Fruit fly (Drosophila melanogaster) whole organism, embryonic: Measurements from ENCODE around the gene mRpL12.

Experiments
- Aef1 ChIP-seq: fragments of 200-800 bp; sonication (Bioruptor generic); IDR thresholded peaks from 3 replicates; pipeline ENCODE4 v1.3.6; 2022; ENCODE audit warnings: missing biosample characterization, missing genetic modification characterization
- Atf3 ChIP-seq: fragments of 200-800 bp; sonication (Bioruptor generic); optimal IDR thresholded peaks from 3 replicates; lab custom pipeline; 2016; ENCODE audit warnings: missing biosample characterization, missing genetic modification characterization
- Bgb ChIP-seq: fragments of 200-800 bp; sonication (Bioruptor generic); IDR thresholded peaks from 2 replicates; pipeline ENCODE4 v1.3.6; 2022; ENCODE audit warnings: missing biosample characterization, missing genetic modification characterization; ENCODE audit not compliant: partially characterized antibody
- Bteb2 ChIP-seq: fragments of 200-800 bp; sonication (Bioruptor generic); optimal IDR thresholded peaks from 2 replicates; lab custom pipeline; 2016; ENCODE audit warnings: missing biosample characterization, missing genetic modification characterization
- CG10366 ChIP-seq: fragments of 200-800 bp; sonication (Bioruptor generic); IDR thresholded peaks from 2 replicates; pipeline ENCODE4 v1.3.6; 2022; ENCODE audit warnings: missing biosample characterization, missing genetic modification characterization
- CG10462 ChIP-seq: fragments of 200-800 bp; sonication (Bioruptor generic); optimal IDR thresholded peaks from 2 replicates; lab custom pipeline; 2016; ENCODE audit warnings: missing biosample characterization, missing genetic modification characterization
- CG15011 ChIP-seq: fragments of 200-800 bp; sonication (Bioruptor generic); optimal IDR thresholded peaks from 3 replicates; lab custom pipeline; 2018; ENCODE audit warnings: missing biosample characterization, mild to moderate bottlenecking, missing genetic modification characterization
- CG17361 ChIP-seq: fragments of 200-800 bp; sonication (Bioruptor generic); IDR thresholded peaks from 3 replicates; pipeline ENCODE4 v1.3.6; 2022; ENCODE audit warnings: missing biosample characterization, missing genetic modification characterization
- CG17385 ChIP-seq: fragments of 200-800 bp; sonication (Bioruptor generic); optimal IDR thresholded peaks from 3 replicates; lab custom pipeline; 2018; ENCODE audit warnings: missing biosample characterization, mild to moderate bottlenecking, missing genetic modification characterization
- CG17612 ChIP-seq: fragments of 200-800 bp; sonication (Bioruptor generic); IDR thresholded peaks from 2 replicates; pipeline ENCODE4 v1.3.6; 2022; ENCODE audit warnings: missing biosample characterization, missing genetic modification characterization
- CG1832 ChIP-seq: fragments of 200-800 bp; sonication (Bioruptor generic); optimal IDR thresholded peaks from 2 replicates; lab custom pipeline; 2017; ENCODE audit warnings: missing biosample characterization, mild to moderate bottlenecking, missing genetic modification characterization, inconsistent platforms
- CG2120 ChIP-seq: fragments of 200-800 bp; sonication (Bioruptor generic); optimal IDR thresholded peaks from 3 replicates; lab custom pipeline; 2016; ENCODE audit warnings: missing biosample characterization, missing genetic modification characterization
- CG31224 ChIP-seq: fragments of 200-800 bp; sonication (Bioruptor generic); IDR thresholded peaks from 2 replicates; pipeline ENCODE4 v1.3.6; 2022; ENCODE audit warnings: missing biosample characterization, missing genetic modification characterization
- CG31365 ChIP-seq: fragments of 200-800 bp; sonication (Bioruptor generic); optimal IDR thresholded peaks from 2 replicates; lab custom pipeline; 2018; ENCODE audit warnings: missing biosample characterization, mild to moderate bottlenecking, missing genetic modification characterization
- CG3407 ChIP-seq: fragments of 200-800 bp; sonication (Bioruptor generic); optimal IDR thresholded peaks from 2 replicates; lab custom pipeline; 2018; ENCODE audit warnings: missing biosample characterization, mild to moderate bottlenecking, missing genetic modification characterization
- CG6175 ChIP-seq: fragments of 200-800 bp; sonication (Bioruptor generic); IDR thresholded peaks from 3 replicates; pipeline ENCODE4 v1.3.6; 2022; ENCODE audit warnings: missing biosample characterization, missing genetic modification characterization
- CG6272 ChIP-seq: fragments of 200-800 bp; sonication (Bioruptor generic); IDR thresholded peaks from 2 replicates; pipeline ENCODE4 v1.3.6; 2022; ENCODE audit warnings: missing biosample characterization, missing genetic modification characterization
- CG6813 ChIP-seq: fragments of 200-800 bp; sonication (Bioruptor generic); optimal IDR thresholded peaks from 2 replicates; lab custom pipeline; 2017; ENCODE audit warnings: missing biosample characterization, missing genetic modification characterization, mild to moderate bottlenecking, moderate library complexity, missing genetic modification reagents
- CG8388 ChIP-seq: fragments of 200-800 bp; sonication (Bioruptor generic); optimal IDR thresholded peaks from 2 replicates; lab custom pipeline; 2019; ENCODE audit warnings: missing biosample characterization, mild to moderate bottlenecking, missing genetic modification characterization, moderate library complexity
- D19A ChIP-seq: fragments of 200-800 bp; optimal IDR thresholded peaks from 3 replicates; lab custom pipeline; 2019; ENCODE audit warnings: missing biosample characterization, mild to moderate bottlenecking, missing genetic modification characterization, moderate library complexity
- Dref ChIP-seq: fragments of 200-800 bp; sonication (Bioruptor generic); IDR thresholded peaks from 2 replicates; pipeline ENCODE4 v1.3.6; 2022; ENCODE audit warnings: missing biosample characterization, missing genetic modification characterization
- E2f1 ChIP-seq: fragments of 200-800 bp; sonication (Bioruptor generic); IDR thresholded peaks from 2 replicates; pipeline ENCODE4 v1.3.6; 2022; ENCODE audit warnings: missing biosample characterization, missing genetic modification characterization
- Fer1 ChIP-seq: fragments of 200-800 bp; sonication (Bioruptor generic); optimal IDR thresholded peaks from 2 replicates; lab custom pipeline; 2017; ENCODE audit warnings: missing biosample characterization, mild to moderate bottlenecking, missing genetic modification characterization
- Gsc ChIP-seq: fragments of 200-800 bp; sonication (Bioruptor generic); IDR thresholded peaks from 2 replicates; pipeline ENCODE4 v1.3.6; 2022; ENCODE audit warnings: missing biosample characterization, missing genetic modification characterization
- Lhr ChIP-seq: fragments of 200-800 bp; sonication (Bioruptor generic); optimal IDR thresholded peaks from 3 replicates; lab custom pipeline; 2017; ENCODE audit warnings: mild to moderate bottlenecking, missing biosample characterization, missing genetic modification reagents, missing genetic modification characterization
- NFAT ChIP-seq: fragments of 200-800 bp; sonication (Bioruptor generic); IDR thresholded peaks from 2 replicates; pipeline ENCODE4 v1.3.6; 2022; ENCODE audit warnings: missing biosample characterization, missing genetic modification characterization
- NK7.1 ChIP-seq: fragments of 200-800 bp; sonication (Bioruptor generic); optimal IDR thresholded peaks from 3 replicates; lab custom pipeline; 2016; ENCODE audit warnings: missing biosample characterization, missing genetic modification characterization
- Neu2 ChIP-seq: fragments of 200-800 bp; sonication (Bioruptor generic); optimal IDR thresholded peaks from 3 replicates; lab custom pipeline; 2016; ENCODE audit warnings: missing biosample characterization, missing genetic modification characterization, borderline replicate concordance
- Pdp1 ChIP-seq, 2 experiments: fragments of 200-800 bp; sonication (Bioruptor generic); optimal IDR thresholded peaks; 3 replicates each; lab custom pipeline; 2016; ENCODE audit warnings: missing biosample characterization in 2 of 2, missing genetic modification characterization in 2 of 2, mild to moderate bottlenecking in 1 of 2, moderate library complexity in 1 of 2
- Ravus ChIP-seq: fragments of 200-800 bp; sonication (Bioruptor generic); IDR thresholded peaks from 2 replicates; pipeline ENCODE4 v1.3.6; 2022; ENCODE audit warnings: missing biosample characterization, missing genetic modification characterization
- Rfx ChIP-seq: fragments of 200-800 bp; sonication (Bioruptor generic); IDR thresholded peaks from 2 replicates; pipeline ENCODE4 v1.3.6; 2022; ENCODE audit warnings: missing biosample characterization, missing genetic modification characterization
- Sry-β ChIP-seq: fragments of 200-800 bp; sonication (Bioruptor generic); optimal IDR thresholded peaks from 2 replicates; lab custom pipeline; 2018; ENCODE audit warnings: missing biosample characterization, mild to moderate bottlenecking, missing genetic modification characterization, moderate library complexity
- Taf1 ChIP-seq: fragments of 200-800 bp; sonication (Bioruptor generic); IDR thresholded peaks from 2 replicates; pipeline ENCODE4 v1.3.6; 2022; ENCODE audit warnings: missing biosample characterization, missing genetic modification characterization
- bab2 ChIP-seq: fragments of 200-800 bp; sonication (Bioruptor generic); optimal IDR thresholded peaks from 2 replicates; lab custom pipeline; 2016; ENCODE audit warnings: missing biosample characterization, missing genetic modification characterization
- bowl ChIP-seq: fragments of 200-800 bp; sonication (Bioruptor generic); IDR thresholded peaks from 2 replicates; pipeline ENCODE4 v1.3.6; 2022; ENCODE audit warnings: missing biosample characterization, missing genetic modification characterization
- bsh ChIP-seq, 2 experiments: fragments of 200-800 bp; sonication (Bioruptor generic); optimal IDR thresholded peaks; 2 replicates each; lab custom pipeline; 2017 to 2018; ENCODE audit warnings: mild to moderate bottlenecking in 2 of 2, missing biosample characterization in 2 of 2, missing genetic modification characterization in 2 of 2, moderate library complexity in 1 of 2
- chif ChIP-seq, 2 experiments: fragments of 200-800 bp; sonication (Bioruptor generic); optimal IDR thresholded peaks; 3 replicates each; lab custom pipeline; 2016; ENCODE audit warnings: missing biosample characterization in 2 of 2, missing genetic modification characterization in 2 of 2
- chn ChIP-seq: fragments of 200-800 bp; sonication (Bioruptor generic); optimal IDR thresholded peaks from 2 replicates; lab custom pipeline; 2016; ENCODE audit warnings: missing biosample characterization, missing genetic modification characterization
- dmrt99B ChIP-seq: fragments of 200-800 bp; sonication (Bioruptor generic); optimal IDR thresholded peaks from 2 replicates; lab custom pipeline; 2018; ENCODE audit warnings: missing biosample characterization, mild to moderate bottlenecking, missing genetic modification characterization, moderate library complexity
- gro ChIP-seq: fragments of 200-800 bp; sonication (Bioruptor generic); optimal IDR thresholded peaks from 2 replicates; lab custom pipeline; 2016; ENCODE audit warnings: missing biosample characterization, missing genetic modification characterization
- hbn ChIP-seq: fragments of 200-800 bp; sonication (Bioruptor generic); IDR thresholded peaks from 2 replicates; pipeline ENCODE4 v1.3.6; 2022; ENCODE audit warnings: missing biosample characterization, missing genetic modification characterization; ENCODE audit not compliant: partially characterized antibody
- hkb ChIP-seq, 2 experiments: fragments of 200-800 bp in 1 of 2; fragments of >200 bp in 1 of 2; sonication (Bioruptor generic) in 1 of 2; IDR thresholded peaks in 1 of 2; optimal IDR thresholded peaks in 1 of 2; 2 replicates each; pipeline versions ENCODE4 v1.3.6 to Lab custom; 2017 to 2022; ENCODE audit warnings: missing biosample characterization in 1 of 2, missing genetic modification characterization in 1 of 2
- jigr1 ChIP-seq: fragments of 200-800 bp; sonication (Bioruptor generic); IDR thresholded peaks from 3 replicates; pipeline ENCODE4 v1.3.6; 2022; ENCODE audit warnings: missing biosample characterization, missing genetic modification characterization
- pho ChIP-seq: fragments of 200-800 bp; sonication (Bioruptor generic); optimal IDR thresholded peaks from 2 replicates; lab custom pipeline; 2016; ENCODE audit warnings: missing biosample characterization, missing genetic modification characterization
- pita ChIP-seq: fragments of 200-800 bp; sonication (Bioruptor generic); optimal IDR thresholded peaks from 2 replicates; lab custom pipeline; 2017; ENCODE audit warnings: missing biosample characterization, mild to moderate bottlenecking, missing genetic modification characterization
- sc ChIP-seq, 3 experiments: fragments of >200 bp in 2 of 3; fragments of 200-800 bp in 1 of 3; sonication (Bioruptor generic) in 1 of 3; optimal IDR thresholded peaks; 2 replicates in 2 of 3; 3 replicates in 1 of 3; lab custom pipeline; 2017; ENCODE audit warnings: mild to moderate bottlenecking in 1 of 3, missing biosample characterization in 1 of 3, missing genetic modification characterization in 1 of 3, missing genetic modification reagents in 1 of 3
- sens ChIP-seq: fragments of 200-800 bp; sonication (Bioruptor generic); peaks from one replicate; lab custom pipeline; 2016; ENCODE audit warnings: missing biosample characterization, missing genetic modification characterization
- shn ChIP-seq: fragments of 200-800 bp; sonication (Bioruptor generic); optimal IDR thresholded peaks from 3 replicates; lab custom pipeline; 2016; ENCODE audit warnings: missing biosample characterization, missing genetic modification characterization
- usp ChIP-seq: fragments of >200 bp; optimal IDR thresholded peaks from 2 replicates; lab custom pipeline; 2017; ENCODE audit warnings: missing biosample characterization, missing genetic modification characterization

Gene mRpL12

DNA sequence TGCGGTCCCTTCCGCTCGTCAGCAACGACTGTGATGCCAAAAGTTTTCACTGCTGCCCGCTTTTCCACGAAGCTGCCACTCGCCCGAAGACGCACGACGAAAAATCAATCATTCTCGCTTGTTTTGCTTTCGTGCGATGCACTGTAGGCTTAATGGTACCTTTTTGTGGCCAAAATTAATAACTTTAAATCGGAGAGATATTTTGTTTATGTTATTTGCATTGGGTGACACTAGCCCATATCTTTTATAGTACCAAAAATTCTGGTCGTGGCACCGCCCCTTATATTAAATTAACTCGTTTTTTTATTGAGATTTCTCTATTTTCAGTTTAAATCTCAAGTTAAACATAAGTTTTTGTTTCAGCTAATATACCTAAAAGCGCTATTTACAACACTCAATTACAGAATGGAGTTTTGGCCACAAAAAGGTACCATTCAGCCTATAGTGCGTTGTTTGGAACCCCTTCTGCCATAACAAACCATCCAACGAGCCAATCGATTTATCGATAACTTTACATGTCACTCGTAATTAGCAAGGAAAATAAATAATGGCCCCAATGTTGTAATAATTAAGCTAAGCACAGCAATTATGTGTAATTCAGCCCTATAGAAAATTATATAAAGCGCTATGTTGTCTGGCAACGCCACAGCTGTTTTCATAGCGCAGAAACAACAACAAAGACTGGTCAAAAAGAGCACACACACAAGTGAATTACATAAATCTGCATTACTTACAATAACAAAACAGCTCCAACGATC, 3.2 kb upstream of the mRpL12 start (continued):
- TF ChIP-seq bab2 (GFP tag; lab: Kevin White, UChicago) (peak; percentile 45), Rfx (GFP tag; lab: Robert Waterston, UW) (peak; percentile 52), dmrt99B (tag; lab: Kevin White, UChicago) (peak; percentile 79), CG10462 (GFP tag; lab: Kevin White, UChicago) (no peak), bsh (GFP tag; optimal IDR thresholded peaks at IDR 0.05; lab: Kevin White, UChicago) (peak; percentile 64), Pdp1 (GFP tag; optimal IDR thresholded peaks at IDR 0.05; lab: Kevin White, UChicago) (peak; percentile 57 to 99), CG17361 (GFP tag; lab: Robert Waterston, UW) (peak; percentile 83), hkb (optimal IDR thresholded peaks at IDR 0.05; lab: Kevin White, UChicago) (no peak), hkb (GFP tag; IDR thresholded peaks at IDR 0.05; lab: Robert Waterston, UW) (no peak), jigr1 (GFP tag; lab: Robert Waterston, UW) (no peak), CG15011 (GFP tag; lab: Kevin White, UChicago) (peak; percentile 57), Bgb (GFP tag; lab: Robert Waterston, UW) (peak; percentile 53), Taf1 (no peak), CG1832 (GFP tag; lab: Kevin White, UChicago) (no peak), Fer1 (peak; percentile 82), CG17385 (GFP tag; lab: Kevin White, UChicago) (peak; percentile 72), usp (GFP tag; lab: Kevin White, UChicago) (no peak), CG6272 (GFP tag; lab: Robert Waterston, UW) (no peak), Aef1 (GFP tag; lab: Robert Waterston, UW) (no peak), shn (peak; percentile 30), Bteb2 (GFP tag; lab: Kevin White, UChicago) (no peak), Ravus (GFP tag; lab: Robert Waterston, UW) (no peak), Gsc (no peak), CG6175 (GFP tag; lab: Robert Waterston, UW) (no peak), NFAT (GFP tag; lab: Robert Waterston, UW) (no peak), D19A (tag; lab: Kevin White, UChicago) (peak; percentile 75), NK7.1 (GFP tag; lab: Kevin White, UChicago) (no peak), Neu2 (GFP tag; lab: Kevin White, UChicago) (no peak), Dref (GFP tag; lab: Robert Waterston, UW) (peak; percentile 61), hbn (GFP tag; lab: Robert Waterston, UW) (no peak), pho (GFP tag; lab: Kevin White, UChicago) (no peak), CG3407 (GFP tag; lab: Kevin White, UChicago) (peak; percentile 65), Lhr (no peak), E2f1 (no peak), gro (GFP tag; lab: Kevin White, UChicago) (peak; percentile 29), CG10366 (GFP tag; lab: Robert Waterston, UW) (no peak), chif (GFP tag; optimal IDR thresholded peaks at IDR 0.05; lab: Kevin White, UChicago) (peak in 1 of 2 experiments; percentile 34), Sry-β (GFP tag; lab: Kevin White, UChicago) (peak; percentile 4), CG8388 (GFP tag; lab: Kevin White, UChicago) (peak; percentile 56), Atf3 (GFP tag; lab: Kevin White, UChicago) (no peak), CG17612 (no peak), chn (GFP tag; lab: Kevin White, UChicago) (peak; percentile 2), CG31224 (GFP tag; lab: Robert Waterston, UW) (peak; percentile 34; the same call in 1 of the 2 replicates), CG2120 (peak; percentile 70), bowl (GFP tag; lab: Robert Waterston, UW) (no peak), sc (optimal IDR thresholded peaks at IDR 0.05; lab: Kevin White, UChicago) (no peak), sc (GFP tag; optimal IDR thresholded peaks at IDR 0.05; lab: Kevin White, UChicago) (peak; percentile 13), CG6813 (GFP tag; lab: Kevin White, UChicago) (peak; percentile 69), pita (GFP tag; lab: Kevin White, UChicago) (no peak), CG31365 (tag; lab: Kevin White, UChicago) (no peak), sens (GFP tag; lab: Kevin White, UChicago) (peak; percentile 95)
